Worm (Caenorhabditis elegans) whole organism, L2 larva: ENCODE measurements around the gene dct-1.

ENCODE experiments used
- ceh-82 ChIP-seq: fragments of 150-350 bp; optimal IDR thresholded peaks from 2 replicates; lab custom pipeline; 2014; ENCODE audit warnings: missing biosample characterization, missing genetic modification characterization
- crh-2 ChIP-seq: sonication (generic microtip); optimal IDR thresholded peaks from 2 replicates; lab custom pipeline; 2017; ENCODE audit warnings: missing biosample characterization, missing genetic modification characterization
- gmeb-1 ChIP-seq: fragments of 150-350 bp; optimal IDR thresholded peaks from 2 replicates; lab custom pipeline; 2014; ENCODE audit warnings: missing biosample characterization, missing genetic modification characterization
- lsy-2 ChIP-seq, 2 experiments: fragments of 150-350 bp in 1 of 2; sonication (generic microtip) in 1 of 2; optimal IDR thresholded peaks; 2 replicates each; lab custom pipeline; 2014 to 2017; ENCODE audit warnings: missing biosample characterization in 2 of 2, missing genetic modification characterization in 2 of 2
- ztf-11 ChIP-seq: sonication (generic microtip); optimal IDR thresholded peaks from 2 replicates; lab custom pipeline; 2017; ENCODE audit warnings: missing biosample characterization, missing genetic modification characterization

- no peak for TF ChIP-seq ceh-82
- no peak for TF ChIP-seq ztf-11 (tag; lab: Kevin White, UChicago)
- TF ChIP-seq lsy-2 (tag; optimal IDR thresholded peaks at IDR 0.05; lab: Kevin White, UChicago), result no peak
- TF ChIP-seq gmeb-1 (tag; lab: Kevin White, UChicago), result peak; percentile 17
- peak; percentile 19 for TF ChIP-seq crh-2
Measured at ce11 chrX:7906430-7907014, 47.6 kb upstream of the dct-1 start, which contains the start of gene C39D10.1.
